Worm (Caenorhabditis elegans) whole organism, L3 larva: ENCODE results near the gene slc-36.3.

ENCODE experiments used
- ama-1 ChIP-seq: fragments of 150-350 bp; optimal IDR thresholded peaks from 2 replicates; lab custom pipeline; 2018
- mdl-1 ChIP-seq: fragments of 150-350 bp; optimal IDR thresholded peaks from 2 replicates; lab custom pipeline; 2014; ENCODE audit warnings: missing biosample characterization, missing genetic modification characterization
- mml-1 ChIP-seq: fragments of 150-350 bp; sonication (generic microtip); optimal IDR thresholded peaks from 3 replicates; lab custom pipeline; 2014; ENCODE audit warnings: missing biosample characterization, missing genetic modification characterization
- nhr-12 ChIP-seq: fragments of 150-350 bp; optimal IDR thresholded peaks from 2 replicates; lab custom pipeline; 2014; ENCODE audit warnings: missing biosample characterization, missing genetic modification characterization
- nhr-23 ChIP-seq: fragments of 150-350 bp; optimal IDR thresholded peaks from 2 replicates; lab custom pipeline; 2014; ENCODE audit warnings: missing biosample characterization, missing genetic modification reagents, missing genetic modification characterization
- pqm-1 ChIP-seq: fragments of 150-350 bp; optimal IDR thresholded peaks from 2 replicates; lab custom pipeline; 2017; ENCODE audit warnings: missing biosample characterization, missing genetic modification characterization, inconsistent platforms
- unc-39 ChIP-seq: sonication (generic microtip); optimal IDR thresholded peaks from 4 replicates; lab custom pipeline; 2017; ENCODE audit warnings: missing biosample characterization, missing genetic modification characterization
- unc-62 ChIP-seq: fragments of 150-350 bp; sonication (generic microtip); optimal IDR thresholded peaks from 4 replicates; lab custom pipeline; 2014; ENCODE audit warnings: missing biosample characterization, missing genetic modification reagents, missing genetic modification characterization

DNA sequence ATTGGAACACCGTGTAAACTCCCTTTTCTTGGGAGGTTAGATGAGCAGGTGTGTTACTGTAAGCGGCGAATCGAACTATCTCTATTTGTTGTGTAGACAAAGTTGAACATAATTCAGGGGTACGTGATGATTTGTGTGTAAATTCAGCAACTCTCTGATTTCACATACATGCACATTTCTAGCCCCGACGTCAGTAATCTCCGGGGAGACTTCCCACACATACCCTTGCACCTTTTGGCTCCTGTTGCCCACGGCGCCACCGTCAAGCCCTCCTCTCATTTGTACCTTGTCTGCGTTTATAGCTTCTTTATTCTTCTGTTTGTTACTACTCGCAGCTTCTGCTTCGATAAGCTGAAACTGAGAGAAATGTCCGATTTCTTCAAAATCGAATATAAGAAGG is 25.1 kb downstream of the slc-36.3 start, which contains the start of gene Y38H6C.25:
- no peak for TF ChIP-seq nhr-23 (tag; lab: Kevin White, UChicago)
- no peak for TF ChIP-seq mml-1 (tag; lab: Kevin White, UChicago)
- no peak for TF ChIP-seq unc-62 (GFP tag; lab: Kevin White, UChicago)
- TF ChIP-seq unc-39, result no peak
- TF ChIP-seq mdl-1, result no peak
- TF ChIP-seq ama-1 (lab: Kevin White, UChicago), result no peak
- no peak for TF ChIP-seq nhr-12 (tag; lab: Kevin White, UChicago)
- no peak for TF ChIP-seq pqm-1
